Worm (Caenorhabditis elegans) whole organism, L4 larva: ENCODE results near the gene Y54F10AR.2.

Experiments used
- F37D6.2 ChIP-seq: sonication (generic microtip); optimal IDR thresholded peaks from 2 replicates; lab custom pipeline; 2016; ENCODE audit warnings: mild to moderate bottlenecking, missing genetic modification characterization, missing compliant biosample characterization
- F44E2.7 ChIP-seq: fragments of 200-800 bp; sonication (Bioruptor generic); IDR thresholded peaks from 2 replicates; pipeline ENCODE4 v2.1.2; 2022; ENCODE audit warnings: missing genetic modification characterization, missing compliant biosample characterization
- F49E8.2 ChIP-seq: sonication (generic microtip); optimal IDR thresholded peaks from 2 replicates; lab custom pipeline; 2016; ENCODE audit warnings: missing compliant biosample characterization, mild to moderate bottlenecking, missing genetic modification characterization, borderline replicate concordance
- T26A8.4 ChIP-seq: fragments of 200-800 bp; sonication (Bioruptor generic); IDR thresholded peaks from 2 replicates; pipeline ENCODE4 v1.3.6; 2022; ENCODE audit warnings: missing genetic modification characterization, missing compliant biosample characterization
- ZK546.5 ChIP-seq, 2 experiments: sonication (generic microtip); optimal IDR thresholded peaks; 2 replicates each; lab custom pipeline; 2017; ENCODE audit warnings: missing biosample characterization in 2 of 2, missing genetic modification characterization in 2 of 2
- aha-1 ChIP-seq: fragments of 150-350 bp; peaks from one replicate; lab custom pipeline; 2014; ENCODE audit warnings: missing biosample characterization, missing genetic modification characterization
- ama-1 ChIP-seq: fragments of 150-350 bp; optimal IDR thresholded peaks from 2 replicates; lab custom pipeline; 2014; ENCODE audit warnings: inconsistent platforms, mixed read lengths
- arid-1 ChIP-seq: fragments of 200-800 bp; sonication (Bioruptor generic); conservative IDR thresholded peaks from 2 replicates; pipeline ENCODE4 v1.3.6; 2022; ENCODE audit warnings: missing genetic modification reagents, missing genetic modification characterization, missing compliant biosample characterization
- ceh-20 ChIP-seq: fragments of 200-800 bp; sonication (Bioruptor generic); IDR thresholded peaks from 2 replicates; pipeline ENCODE4 v1.3.6; 2022; ENCODE audit warnings: missing genetic modification reagents, missing genetic modification characterization, missing compliant biosample characterization
- ceh-44 ChIP-seq: fragments of 200-800 bp; sonication (Bioruptor generic); IDR thresholded peaks from 2 replicates; pipeline ENCODE4 v1.3.6; 2022; ENCODE audit warnings: missing genetic modification reagents, missing genetic modification characterization, missing compliant biosample characterization
- ceh-62 ChIP-seq: sonication (generic microtip); optimal IDR thresholded peaks from 2 replicates; lab custom pipeline; 2017; ENCODE audit warnings: missing biosample characterization, missing genetic modification characterization
- ces-1 ChIP-seq: fragments of 150-350 bp; sonication (generic microtip); optimal IDR thresholded peaks from 4 replicates; lab custom pipeline; 2014; ENCODE audit warnings: missing biosample characterization, missing genetic modification reagents, missing genetic modification characterization
- cey-2 ChIP-seq: sonication (generic microtip); optimal IDR thresholded peaks from 3 replicates; lab custom pipeline; 2017; ENCODE audit warnings: missing genetic modification characterization, mild to moderate bottlenecking, missing compliant biosample characterization, antibody characterized with exemption, borderline replicate concordance; ENCODE audit not compliant: insufficient read depth
- ctbp-1 ChIP-seq: fragments of 200-800 bp; sonication (Bioruptor generic); IDR thresholded peaks from 2 replicates; pipeline ENCODE4 v1.3.6; 2022; ENCODE audit warnings: missing genetic modification reagents, missing genetic modification characterization, missing compliant biosample characterization
- daf-8 ChIP-seq: fragments of 200-800 bp; sonication (Bioruptor generic); IDR thresholded peaks from 2 replicates; pipeline ENCODE4 v1.3.6; 2022; ENCODE audit warnings: missing genetic modification characterization, missing compliant biosample characterization
- dmd-6 ChIP-seq: fragments of 200-800 bp; sonication (Bioruptor generic); IDR thresholded peaks from 2 replicates; pipeline ENCODE4 v1.3.6; 2022; ENCODE audit warnings: missing genetic modification reagents, missing genetic modification characterization, missing compliant biosample characterization
- dmd-9 ChIP-seq: fragments of 200-800 bp; sonication (Bioruptor generic); IDR thresholded peaks from 2 replicates; pipeline ENCODE4 v1.3.6; 2022; ENCODE audit warnings: missing genetic modification reagents, missing genetic modification characterization, missing compliant biosample characterization
- dpl-1 ChIP-seq: fragments of 150-350 bp; optimal IDR thresholded peaks from 2 replicates; lab custom pipeline; 2014; ENCODE audit warnings: missing biosample characterization, missing genetic modification reagents, missing genetic modification characterization
- dve-1 ChIP-seq: sonication (generic microtip); optimal IDR thresholded peaks from 2 replicates; lab custom pipeline; 2017; ENCODE audit warnings: antibody characterized with exemption, mild to moderate bottlenecking, missing genetic modification characterization, missing compliant biosample characterization; ENCODE audit not compliant: insufficient read depth
- egl-27 ChIP-seq: sonication (generic microtip); optimal IDR thresholded peaks from 3 replicates; lab custom pipeline; 2017; ENCODE audit warnings: missing biosample characterization, missing genetic modification reagents, missing genetic modification characterization
- fkh-10 ChIP-seq: fragments of 150-350 bp; optimal IDR thresholded peaks from 2 replicates; lab custom pipeline; 2014; ENCODE audit warnings: missing biosample characterization, missing genetic modification reagents, missing genetic modification characterization
- fos-1 ChIP-seq: fragments of 150-350 bp; optimal IDR thresholded peaks from 2 replicates; lab custom pipeline; 2014; ENCODE audit warnings: missing biosample characterization, missing genetic modification characterization
- gei-8 ChIP-seq: fragments of 200-800 bp; sonication (Bioruptor generic); optimal IDR thresholded peaks from 2 replicates; lab custom pipeline; 2018; ENCODE audit warnings: mild to moderate bottlenecking, missing genetic modification characterization, missing compliant biosample characterization
- hif-1 ChIP-seq, 2 experiments: sonication (generic microtip); optimal IDR thresholded peaks; 2 replicates each; lab custom pipeline; 2016 to 2017; ENCODE audit warnings: missing compliant biosample characterization in 2 of 2, missing genetic modification characterization in 2 of 2, missing genetic modification reagents in 2 of 2, missing genotype in 2 of 2, mild to moderate bottlenecking in 1 of 2
- hlh-11 ChIP-seq: fragments of 200-800 bp; sonication (Bioruptor generic); optimal IDR thresholded peaks from 2 replicates; lab custom pipeline; 2018; ENCODE audit warnings: mild to moderate bottlenecking, missing genetic modification characterization, missing compliant biosample characterization
- lin-15B ChIP-seq: fragments of 150-350 bp; sonication (generic microtip); optimal IDR thresholded peaks from 3 replicates; lab custom pipeline; 2014; ENCODE audit warnings: missing biosample characterization, missing genetic modification characterization
- lin-29 ChIP-seq: fragments of 200-800 bp; sonication (Bioruptor generic); IDR thresholded peaks from 2 replicates; pipeline ENCODE4 v1.3.6; 2022; ENCODE audit warnings: missing genetic modification reagents, missing genetic modification characterization, missing compliant biosample characterization
- lin-38 ChIP-seq: fragments of 200-800 bp; sonication (Bioruptor generic); IDR thresholded peaks from 2 replicates; pipeline ENCODE4 v1.3.6; 2022; ENCODE audit warnings: missing genetic modification reagents, missing genetic modification characterization, missing compliant biosample characterization
- lin-39 ChIP-seq: fragments of 150-350 bp; optimal IDR thresholded peaks from 2 replicates; lab custom pipeline; 2014; ENCODE audit warnings: missing biosample characterization, missing genetic modification reagents, missing genetic modification characterization
- lsy-2 ChIP-seq, 2 experiments: fragments of 150-350 bp in 1 of 2; sonication (generic microtip) in 1 of 2; optimal IDR thresholded peaks; 2 replicates each; lab custom pipeline; 2014 to 2017; ENCODE audit warnings: missing biosample characterization in 2 of 2, missing genetic modification characterization in 2 of 2
- mep-1 ChIP-seq: fragments of 150-350 bp; sonication (generic microtip); optimal IDR thresholded peaks from 3 replicates; lab custom pipeline; 2014; ENCODE audit warnings: missing biosample characterization, missing genetic modification characterization
- mes-2 ChIP-seq: sonication (generic microtip); optimal IDR thresholded peaks from 2 replicates; lab custom pipeline; 2016; ENCODE audit warnings: missing genotype, mild to moderate bottlenecking, missing genetic modification characterization, missing compliant biosample characterization; ENCODE audit not compliant: poor library complexity, severe bottlenecking
- nhr-28 ChIP-seq: fragments of 150-350 bp; optimal IDR thresholded peaks from 2 replicates; lab custom pipeline; 2014; ENCODE audit warnings: missing biosample characterization, missing genetic modification characterization
- nhr-48 ChIP-seq: sonication (generic microtip); optimal IDR thresholded peaks from 2 replicates; lab custom pipeline; 2016; ENCODE audit warnings: mild to moderate bottlenecking, missing genetic modification characterization, missing compliant biosample characterization
- nhr-6 ChIP-seq: fragments of 150-350 bp; optimal IDR thresholded peaks from 2 replicates; lab custom pipeline; 2014; ENCODE audit warnings: missing biosample characterization, missing genetic modification characterization
- nhr-76 ChIP-seq: fragments of 150-350 bp; optimal IDR thresholded peaks from 2 replicates; lab custom pipeline; 2014; ENCODE audit warnings: missing biosample characterization, missing genetic modification characterization
- nhr-77 ChIP-seq: fragments of 150-350 bp; optimal IDR thresholded peaks from 2 replicates; lab custom pipeline; 2014; ENCODE audit warnings: missing biosample characterization, missing genetic modification characterization
- pqm-1 ChIP-seq: sonication (generic microtip); optimal IDR thresholded peaks from 2 replicates; lab custom pipeline; 2017; ENCODE audit warnings: missing biosample characterization, missing genetic modification characterization
- rbr-2 ChIP-seq: sonication (generic microtip); optimal IDR thresholded peaks from 2 replicates; lab custom pipeline; 2016; ENCODE audit warnings: missing genotype, missing genetic modification characterization, missing compliant biosample characterization
- set-16 ChIP-seq: fragments of 200-800 bp; sonication (Bioruptor generic); IDR thresholded peaks from 2 replicates; pipeline ENCODE4 v1.3.6; 2022; ENCODE audit warnings: missing genetic modification reagents, missing genetic modification characterization, missing compliant biosample characterization
- spr-1 ChIP-seq: sonication (generic microtip); optimal IDR thresholded peaks from 2 replicates; lab custom pipeline; 2016; ENCODE audit warnings: mild to moderate bottlenecking, missing genetic modification characterization, missing compliant biosample characterization
- unc-130 ChIP-seq: sonication (generic microtip); optimal IDR thresholded peaks from 2 replicates; lab custom pipeline; 2016; ENCODE audit warnings: missing genetic modification reagents, missing genetic modification characterization, missing compliant biosample characterization
- zfp-3 ChIP-seq: fragments of 200-800 bp; sonication (Bioruptor generic); conservative IDR thresholded peaks from 2 replicates; pipeline ENCODE4 v1.3.6; 2022; ENCODE audit warnings: missing genetic modification reagents, missing genetic modification characterization, missing compliant biosample characterization
- ztf-11 ChIP-seq: fragments of 150-350 bp; optimal IDR thresholded peaks from 2 replicates; lab custom pipeline; 2014; ENCODE audit warnings: missing biosample characterization, missing genetic modification characterization
- ztf-7 ChIP-seq: fragments of 150-350 bp; optimal IDR thresholded peaks from 2 replicates; lab custom pipeline; 2014; ENCODE audit warnings: missing biosample characterization, missing genetic modification characterization

The Y54F10AR.2 gene

ce11 chrIII:2578563-2578962 lies 7.2 kb upstream of the Y54F10AR.2 start (continued):
- TF ChIP-seq ztf-7 (tag; lab: Kevin White, UChicago) (peak; percentile 42), mes-2 (tag; lab: Kevin White, UChicago) (peak; percentile 45), lsy-2 (tag; optimal IDR thresholded peaks at IDR 0.05; lab: Kevin White, UChicago) (peak in 1 of 2 experiments; percentile 82), dmd-9 (no peak), ces-1 (GFP tag; lab: Kevin White, UChicago) (no peak), nhr-76 (tag; lab: Kevin White, UChicago) (no peak), daf-8 (no peak), nhr-77 (tag; lab: Kevin White, UChicago) (no peak), spr-1 (tag; lab: Kevin White, UChicago) (no peak), ama-1 (no peak), dve-1 (tag; lab: Kevin White, UChicago) (peak; percentile 85), fos-1 (no peak), ztf-11 (no peak), unc-130 (no peak), rbr-2 (peak; percentile 18), mep-1 (peak; percentile 51)

DNA sequence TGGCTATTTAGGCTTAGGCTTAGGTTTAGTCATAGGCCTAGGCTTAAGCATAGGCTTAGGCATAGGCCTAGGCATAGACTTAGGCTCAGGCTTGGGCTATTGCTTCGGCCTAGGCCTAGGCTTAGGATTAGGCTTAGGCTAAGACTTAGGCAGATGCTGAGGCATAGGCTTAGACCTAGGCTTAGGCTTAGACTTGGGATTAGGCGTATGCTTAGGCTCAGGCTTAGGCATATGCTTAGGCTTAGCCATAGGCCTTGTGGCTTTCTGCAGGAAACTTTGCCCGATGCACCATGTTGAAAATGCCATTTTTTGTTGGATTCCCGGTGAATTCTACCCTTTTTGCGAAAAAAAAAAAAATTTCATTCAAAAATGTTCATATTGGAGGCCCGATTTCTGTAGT lies 6.6 kb upstream of the Y54F10AR.2 start:
- TF ChIP-seq egl-27 (tag; lab: Kevin White, UChicago) (no peak), aha-1 (tag; lab: Kevin White, UChicago) (peak; percentile 52)

DNA sequence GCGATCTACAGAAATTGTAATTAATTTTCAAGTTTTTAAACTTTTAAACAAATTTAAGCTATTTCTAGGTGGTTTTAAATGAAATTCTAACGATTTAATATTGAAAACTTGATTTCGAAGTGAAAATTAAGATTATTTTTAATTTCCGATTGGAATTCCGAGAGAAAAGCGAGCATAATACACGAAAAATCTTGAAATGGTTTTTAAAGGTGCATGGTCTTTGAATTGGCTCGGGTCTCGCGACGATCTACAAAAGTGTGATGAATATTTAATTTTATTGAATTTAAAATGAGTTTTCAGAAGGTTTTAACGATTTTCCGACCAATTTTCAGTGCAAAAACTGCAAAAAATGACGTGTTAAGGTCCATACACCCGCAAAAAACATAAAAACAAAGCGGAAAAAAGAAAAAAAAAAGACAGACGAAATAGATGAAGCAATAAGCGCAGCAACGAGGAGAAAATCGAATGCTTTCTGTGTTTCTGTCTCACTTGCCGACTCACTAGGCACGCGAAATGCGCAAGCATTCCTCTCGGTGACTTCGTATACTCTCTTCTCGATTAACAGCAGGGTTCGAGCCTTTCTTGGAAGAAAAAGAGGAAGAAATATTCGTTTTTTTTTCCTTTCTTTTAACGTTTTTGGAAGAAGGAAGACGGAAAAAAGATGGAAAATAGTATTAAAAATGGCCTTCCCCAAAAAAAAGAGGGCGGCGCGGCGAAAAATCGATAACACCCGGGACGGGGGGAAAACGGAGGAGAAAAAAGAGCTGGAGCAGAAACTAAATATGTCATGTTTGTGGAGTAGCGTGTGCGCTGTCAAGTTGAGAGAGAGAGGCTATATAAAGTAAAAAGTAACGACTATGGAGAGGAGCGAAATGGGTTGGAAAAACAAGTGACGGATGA lies 5.3 kb upstream of the Y54F10AR.2 start:
- TF ChIP-seq nhr-28: peak; percentile 52
- TF ChIP-seq zfp-3 (GFP tag; lab: Robert Waterston, UW): no peak
- no peak for TF ChIP-seq F44E2.7 (GFP tag; lab: Robert Waterston, UW)
- TF ChIP-seq fkh-10: peak; percentile 9
- TF ChIP-seq ctbp-1: peak; percentile 30; the same call in 1 of the 2 replicates
- no peak for TF ChIP-seq set-16
- TF ChIP-seq mes-2 (tag; lab: Kevin White, UChicago): peak; percentile 39
- TF ChIP-seq lin-29 (GFP tag; lab: Robert Waterston, UW): no peak
- TF ChIP-seq nhr-77 (tag; lab: Kevin White, UChicago): peak; percentile 5
- peak; percentile 65; the same call in 1 of the 2 replicates for TF ChIP-seq ceh-20 (GFP tag; lab: Robert Waterston, UW)
- peak in 1 of 2 experiments; percentile 59 for TF ChIP-seq hif-1 (tag; optimal IDR thresholded peaks at IDR 0.05; lab: Kevin White, UChicago)
- peak; percentile 50 for TF ChIP-seq lin-38 (GFP tag; lab: Robert Waterston, UW)
- TF ChIP-seq lin-39 (tag; lab: Kevin White, UChicago): no peak
- peak; percentile 56 for TF ChIP-seq dpl-1
- no peak for TF ChIP-seq cey-2 (tag; lab: Kevin White, UChicago)
- TF ChIP-seq hlh-11 (tag; lab: Kevin White, UChicago): peak; percentile 72
- TF ChIP-seq nhr-48: peak; percentile 11
- no peak for TF ChIP-seq arid-1
- TF ChIP-seq spr-1 (tag; lab: Kevin White, UChicago): peak; percentile 6
- peak; percentile 51 for TF ChIP-seq dmd-6 (GFP tag; lab: Robert Waterston, UW)
- TF ChIP-seq aha-1 (tag; lab: Kevin White, UChicago): peak; percentile 42
- TF ChIP-seq nhr-6 (tag; lab: Kevin White, UChicago): peak; percentile 16
- TF ChIP-seq gei-8 (GFP tag; lab: Kevin White, UChicago): no peak
- peak; percentile 8 for TF ChIP-seq ces-1 (GFP tag; lab: Kevin White, UChicago)
- no peak for TF ChIP-seq F49E8.2 (tag; lab: Kevin White, UChicago)
- TF ChIP-seq ceh-44: no peak
- TF ChIP-seq pqm-1 (tag; lab: Kevin White, UChicago): peak; percentile 37
- no peak for TF ChIP-seq lin-15B
- TF ChIP-seq T26A8.4 (GFP tag; lab: Robert Waterston, UW): no peak
- TF ChIP-seq F37D6.2 (tag; lab: Kevin White, UChicago): peak; percentile 59
- TF ChIP-seq ZK546.5 (tag; optimal IDR thresholded peaks at IDR 0.05; lab: Kevin White, UChicago): no peak
- TF ChIP-seq lsy-2 (tag; optimal IDR thresholded peaks at IDR 0.05; lab: Kevin White, UChicago): peak; percentile 21 to 82
- no peak for TF ChIP-seq ceh-62 (tag; lab: Kevin White, UChicago)
